Worm (Caenorhabditis elegans) whole organism, young adult: ENCODE measurements around the gene gei-13.

Experiments used
- B0019.2 ChIP-seq: fragments of 200-800 bp; sonication (Bioruptor generic); conservative IDR thresholded peaks from 2 replicates; pipeline ENCODE4 v1.3.6; 2022; ENCODE audit warnings: missing genetic modification reagents, missing genetic modification characterization, missing compliant biosample characterization
- B0035.1 ChIP-seq: sonication (generic microtip); optimal IDR thresholded peaks from 2 replicates; lab custom pipeline; 2016; ENCODE audit warnings: missing genetic modification characterization, mild to moderate bottlenecking, missing compliant biosample characterization, missing genotype, missing genetic modification reagents
- B0336.3 ChIP-seq: fragments of 200-800 bp; sonication (Bioruptor generic); IDR thresholded peaks from 2 replicates; pipeline ENCODE4 v1.3.6; 2022; ENCODE audit warnings: missing genetic modification characterization, missing compliant biosample characterization
- C17E4.6 ChIP-seq: fragments of 200-800 bp; sonication (Bioruptor generic); IDR thresholded peaks from 2 replicates; pipeline ENCODE4 v1.3.6; 2022; ENCODE audit warnings: missing genetic modification reagents, missing genetic modification characterization, missing compliant biosample characterization
- F33H1.4 ChIP-seq: fragments of 200-800 bp; sonication (Bioruptor generic); IDR thresholded peaks from 2 replicates; pipeline ENCODE4 v1.3.6; 2022; ENCODE audit warnings: missing genetic modification reagents, missing genetic modification characterization, missing compliant biosample characterization
- F39B2.1 ChIP-seq: fragments of 200-800 bp; sonication (Bioruptor generic); IDR thresholded peaks from 2 replicates; pipeline ENCODE4 v1.3.6; 2022; ENCODE audit warnings: missing genetic modification reagents, missing genetic modification characterization, missing compliant biosample characterization
- F49E8.2 ChIP-seq: sonication (generic microtip); optimal IDR thresholded peaks from 3 replicates; lab custom pipeline; 2017; ENCODE audit warnings: missing genetic modification characterization, mild to moderate bottlenecking, missing compliant biosample characterization, antibody characterized with exemption, moderate library complexity; ENCODE audit not compliant: insufficient read depth
- F52B5.7 ChIP-seq: sonication (generic microtip); optimal IDR thresholded peaks from 2 replicates; lab custom pipeline; 2016; ENCODE audit warnings: mild to moderate bottlenecking, missing genetic modification characterization, missing compliant biosample characterization
- K11D2.4 ChIP-seq: fragments of 200-800 bp; sonication (Bioruptor generic); IDR thresholded peaks from 2 replicates; pipeline ENCODE4 v1.3.6; 2022; ENCODE audit warnings: missing genetic modification reagents, missing genetic modification characterization, missing compliant biosample characterization
- T07F8.4 ChIP-seq: sonication (generic microtip); optimal IDR thresholded peaks from 2 replicates; lab custom pipeline; 2016; ENCODE audit warnings: mild to moderate bottlenecking, missing genetic modification characterization, moderate library complexity, missing compliant biosample characterization
- Y56A3A.18 ChIP-seq: fragments of 200-800 bp; sonication (Bioruptor generic); IDR thresholded peaks from 2 replicates; pipeline ENCODE4 v1.3.6; 2022; ENCODE audit warnings: missing genetic modification reagents, missing genetic modification characterization, missing compliant biosample characterization
- Y67H2A.10 ChIP-seq: fragments of 200-800 bp; sonication (Bioruptor generic); conservative IDR thresholded peaks from 2 replicates; pipeline ENCODE4 v1.3.6; 2022; ENCODE audit warnings: missing genetic modification reagents, missing genetic modification characterization, missing compliant biosample characterization
- ZK185.1 ChIP-seq: sonication (generic microtip); optimal IDR thresholded peaks from 2 replicates; lab custom pipeline; 2016; ENCODE audit warnings: mild to moderate bottlenecking, missing genetic modification characterization, missing compliant biosample characterization; ENCODE audit not compliant: poor library complexity, severe bottlenecking
- aptf-2 ChIP-seq: fragments of 200-800 bp; sonication (Bioruptor generic); conservative IDR thresholded peaks from 2 replicates; pipeline ENCODE4 v1.3.6; 2022; ENCODE audit warnings: missing genetic modification reagents, missing genetic modification characterization, missing compliant biosample characterization
- athp-1 ChIP-seq: sonication (generic microtip); optimal IDR thresholded peaks from 2 replicates; lab custom pipeline; 2017; ENCODE audit warnings: mild to moderate bottlenecking, missing genetic modification characterization, missing compliant biosample characterization
- ccch-3 ChIP-seq: fragments of 200-800 bp; sonication (Bioruptor generic); optimal IDR thresholded peaks from 2 replicates; lab custom pipeline; 2018; ENCODE audit warnings: mild to moderate bottlenecking, missing genetic modification characterization, missing compliant biosample characterization
- cebp-1 ChIP-seq, 2 experiments: fragments of 200-800 bp in 1 of 2; sonication (Bioruptor generic) in 1 of 2; sonication (generic microtip) in 1 of 2; IDR thresholded peaks in 1 of 2; optimal IDR thresholded peaks in 1 of 2; 2 replicates each; pipeline versions ENCODE4 v1.3.6 to Lab custom; 2017 to 2022; ENCODE audit warnings: missing compliant biosample characterization in 2 of 2, missing genetic modification characterization in 2 of 2, mild to moderate bottlenecking in 1 of 2, missing genetic modification reagents in 1 of 2, moderate library complexity in 1 of 2
- ceh-100 ChIP-seq: fragments of 200-800 bp; sonication (Bioruptor generic); IDR thresholded peaks from 2 replicates; pipeline ENCODE4 v1.3.6; 2022; ENCODE audit warnings: missing genetic modification reagents, missing genetic modification characterization, missing compliant biosample characterization
- ceh-79 ChIP-seq: sonication (generic microtip); optimal IDR thresholded peaks from 2 replicates; lab custom pipeline; 2017; ENCODE audit warnings: mild to moderate bottlenecking, missing genetic modification characterization, missing compliant biosample characterization
- efl-1 ChIP-seq: fragments of 150-350 bp; optimal IDR thresholded peaks from 2 replicates; lab custom pipeline; 2014; ENCODE audit warnings: missing biosample characterization, missing genetic modification reagents, missing genetic modification characterization
- egl-44 ChIP-seq: fragments of 200-800 bp; sonication (Bioruptor generic); IDR thresholded peaks from 2 replicates; pipeline ENCODE4 v1.3.6; 2022; ENCODE audit warnings: missing genetic modification reagents, missing genetic modification characterization, missing compliant biosample characterization
- egrh-3 ChIP-seq: fragments of 200-800 bp; sonication (Bioruptor generic); IDR thresholded peaks from 2 replicates; pipeline ENCODE4 v1.3.6; 2022; ENCODE audit warnings: missing genetic modification reagents, missing genetic modification characterization, missing compliant biosample characterization
- him-1 ChIP-seq: sonication (generic microtip); optimal IDR thresholded peaks from 2 replicates; lab custom pipeline; 2016; ENCODE audit warnings: missing genotype, missing genetic modification reagents, missing genetic modification characterization, missing compliant biosample characterization
- hlh-12 ChIP-seq: sonication (generic microtip); optimal IDR thresholded peaks from 2 replicates; lab custom pipeline; 2016; ENCODE audit warnings: missing genetic modification characterization, missing compliant biosample characterization
- hmg-20 ChIP-seq: fragments of 200-800 bp; sonication (Bioruptor generic); IDR thresholded peaks from 2 replicates; pipeline ENCODE4 v1.3.6; 2022; ENCODE audit warnings: missing genetic modification reagents, missing genetic modification characterization, missing compliant biosample characterization
- hsf-1 ChIP-seq: fragments of 200-800 bp; sonication (Bioruptor generic); IDR thresholded peaks from 2 replicates; pipeline ENCODE4 v1.3.6; 2022; ENCODE audit warnings: missing genetic modification reagents, missing genetic modification characterization, missing compliant biosample characterization
- let-526 ChIP-seq: fragments of 200-800 bp; sonication (Bioruptor generic); IDR thresholded peaks from 2 replicates; pipeline ENCODE4 v1.3.6; 2022; ENCODE audit warnings: missing genetic modification reagents, missing genetic modification characterization, missing compliant biosample characterization
- let-607 ChIP-seq, 2 experiments: fragments of 200-800 bp in 1 of 2; sonication (Bioruptor generic) in 1 of 2; sonication (generic microtip) in 1 of 2; optimal IDR thresholded peaks; 2 replicates each; lab custom pipeline; 2016 to 2018; ENCODE audit warnings: mild to moderate bottlenecking in 2 of 2, missing compliant biosample characterization in 2 of 2, missing genetic modification characterization in 2 of 2, moderate library complexity in 2 of 2, missing genotype in 1 of 2
- lin-26 ChIP-seq: fragments of 200-800 bp; sonication (Bioruptor generic); IDR thresholded peaks from 2 replicates; pipeline ENCODE4 v1.3.6; 2022; ENCODE audit warnings: missing genetic modification reagents, missing genetic modification characterization, missing compliant biosample characterization
- lin-40 ChIP-seq: sonication (generic microtip); optimal IDR thresholded peaks from 2 replicates; lab custom pipeline; 2016; ENCODE audit warnings: missing genetic modification characterization, mild to moderate bottlenecking, missing compliant biosample characterization, missing genotype, missing genetic modification reagents
- lsy-27 ChIP-seq: sonication (generic microtip); optimal IDR thresholded peaks from 2 replicates; lab custom pipeline; 2017; ENCODE audit warnings: missing genetic modification characterization, mild to moderate bottlenecking, missing compliant biosample characterization, antibody characterized with exemption, missing genotype, borderline replicate concordance; ENCODE audit not compliant: insufficient read depth
- madf-8 ChIP-seq: fragments of 200-800 bp; sonication (Bioruptor generic); conservative IDR thresholded peaks from 2 replicates; pipeline ENCODE4 v1.3.6; 2022; ENCODE audit warnings: missing genetic modification reagents, missing genetic modification characterization, missing compliant biosample characterization
- nfya-1 ChIP-seq: sonication (generic microtip); optimal IDR thresholded peaks from 2 replicates; lab custom pipeline; 2017; ENCODE audit warnings: antibody characterized with exemption, missing compliant biosample characterization, missing genetic modification characterization, borderline replicate concordance; ENCODE audit not compliant: insufficient read depth
- nfyb-1 ChIP-seq: fragments of 200-800 bp; sonication (Bioruptor generic); IDR thresholded peaks from 2 replicates; pipeline ENCODE4 v1.3.6; 2022; ENCODE audit warnings: missing genetic modification reagents, missing genetic modification characterization, missing compliant biosample characterization
- nhr-27 ChIP-seq: fragments of 200-800 bp; sonication (Bioruptor generic); optimal IDR thresholded peaks from 2 replicates; lab custom pipeline; 2018; ENCODE audit warnings: mild to moderate bottlenecking, missing genetic modification characterization, moderate library complexity, missing compliant biosample characterization
- nhr-80 ChIP-seq: sonication (generic microtip); optimal IDR thresholded peaks from 2 replicates; lab custom pipeline; 2016; ENCODE audit warnings: missing genetic modification characterization, missing compliant biosample characterization
- nhr-90 ChIP-seq: sonication (generic microtip); optimal IDR thresholded peaks from 2 replicates; lab custom pipeline; 2016; ENCODE audit warnings: missing genotype, mild to moderate bottlenecking, missing genetic modification characterization, missing compliant biosample characterization
- pbrm-1 ChIP-seq: fragments of 200-800 bp; sonication (Bioruptor generic); IDR thresholded peaks from 2 replicates; pipeline ENCODE4 v1.3.6; 2022; ENCODE audit warnings: missing genetic modification reagents, missing genetic modification characterization, missing compliant biosample characterization
- sea-2 ChIP-seq: fragments of 200-800 bp; sonication (Bioruptor generic); IDR thresholded peaks from 2 replicates; pipeline ENCODE4 v1.3.6; 2022; ENCODE audit warnings: missing genetic modification characterization, missing compliant biosample characterization
- snpc-1.1 ChIP-seq: sonication (generic microtip); optimal IDR thresholded peaks from 2 replicates; lab custom pipeline; 2017; ENCODE audit warnings: missing genetic modification characterization, mild to moderate bottlenecking, missing compliant biosample characterization, antibody characterized with exemption, moderate library complexity, missing genotype, missing genetic modification reagents; ENCODE audit not compliant: insufficient read depth
- snpc-1.3 ChIP-seq: sonication (generic microtip); optimal IDR thresholded peaks from 2 replicates; lab custom pipeline; 2017; ENCODE audit warnings: missing genetic modification characterization, mild to moderate bottlenecking, missing compliant biosample characterization, antibody characterized with exemption, moderate library complexity, missing genotype, missing genetic modification reagents; ENCODE audit not compliant: insufficient read depth
- xnd-1 ChIP-seq: sonication (generic microtip); optimal IDR thresholded peaks from 2 replicates; lab custom pipeline; 2016; ENCODE audit warnings: missing genotype, missing genetic modification reagents, missing genetic modification characterization, missing compliant biosample characterization
- ztf-22 ChIP-seq: fragments of 200-800 bp; sonication (Bioruptor generic); optimal IDR thresholded peaks from 2 replicates; lab custom pipeline; 2018; ENCODE audit warnings: mild to moderate bottlenecking, missing genetic modification characterization, moderate library complexity, missing compliant biosample characterization
- ztf-26 ChIP-seq: sonication (generic microtip); optimal IDR thresholded peaks from 2 replicates; lab custom pipeline; 2017; ENCODE audit warnings: missing genetic modification characterization, missing compliant biosample characterization
- ztf-28 ChIP-seq: fragments of 200-800 bp; sonication (Bioruptor generic); IDR thresholded peaks from 2 replicates; pipeline ENCODE4 v1.3.6; 2022; ENCODE audit warnings: missing genetic modification reagents, missing genetic modification characterization, missing compliant biosample characterization
- ztf-6 ChIP-seq: fragments of 200-800 bp; sonication (Bioruptor generic); IDR thresholded peaks from 2 replicates; pipeline ENCODE4 v1.3.6; 2022; ENCODE audit warnings: missing genetic modification reagents, missing genetic modification characterization, missing compliant biosample characterization

Gene gei-13

DNA sequence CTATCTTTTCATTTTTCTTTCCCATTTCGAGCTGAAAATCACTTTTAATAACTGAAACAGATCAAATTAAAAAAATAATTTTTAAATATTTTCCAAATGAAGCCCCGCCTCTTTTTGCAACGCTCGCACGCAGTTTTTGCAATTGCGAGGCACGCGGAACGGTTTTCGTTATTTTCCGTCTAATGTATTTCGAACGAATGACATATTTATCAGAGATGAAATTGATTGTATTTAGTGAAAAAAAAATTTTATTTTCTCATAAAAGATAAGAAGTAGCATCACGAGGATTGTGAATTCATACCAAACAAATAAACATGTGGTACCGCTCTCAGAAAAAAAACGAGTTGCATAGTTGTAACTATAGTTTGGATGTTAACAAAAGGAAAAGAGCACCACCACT is 7.1 kb downstream of the gei-13 start, which contains the start of gene rpac-19 (continued):
- TF ChIP-seq egl-44 (GFP tag; lab: Robert Waterston, UW) (peak; percentile 83), madf-8 (peak; percentile 32), athp-1 (peak; percentile 83), F49E8.2 (tag; lab: Kevin White, UChicago) (peak; percentile 44), hlh-12 (no peak), ZK185.1 (tag; lab: Kevin White, UChicago) (peak; percentile 81), B0336.3 (GFP tag; lab: Robert Waterston, UW) (peak; percentile 76), snpc-1.1 (tag; lab: Kevin White, UChicago) (peak; percentile 67), F33H1.4 (GFP tag; lab: Robert Waterston, UW) (peak; percentile 66), cebp-1 (GFP tag; IDR thresholded peaks at IDR 0.05; lab: Robert Waterston, UW) (0 out of 2 replicates have a peak, but pooled peaks have one; percentile 51), cebp-1 (tag; optimal IDR thresholded peaks at IDR 0.05; lab: Kevin White, UChicago) (peak; percentile 83), ccch-3 (GFP tag; lab: Kevin White, UChicago) (no peak), lin-40 (tag; lab: Kevin White, UChicago) (peak; percentile 58), ceh-100 (GFP tag; lab: Robert Waterston, UW) (peak; percentile 51; the same call in 1 of the 2 replicates), C17E4.6 (GFP tag; lab: Robert Waterston, UW) (peak; percentile 48; the same call in 1 of the 2 replicates), B0035.1 (peak; percentile 13), nhr-90 (tag; lab: Kevin White, UChicago) (peak; percentile 28), xnd-1 (peak; percentile 58), hsf-1 (GFP tag; lab: Robert Waterston, UW) (peak; percentile 80), ceh-79 (peak; percentile 85), Y67H2A.10 (GFP tag; lab: Robert Waterston, UW) (peak; percentile 35; the same call in 1 of the 2 replicates), hmg-20 (GFP tag; lab: Robert Waterston, UW) (no peak), egrh-3 (GFP tag; lab: Robert Waterston, UW) (no peak), K11D2.4 (GFP tag; lab: Robert Waterston, UW) (peak; percentile 33; the same call in 1 of the 2 replicates), efl-1 (GFP tag; lab: Kevin White, UChicago) (peak; percentile 42), aptf-2 (GFP tag; lab: Robert Waterston, UW) (0 out of 2 replicates have a peak, but pooled peaks have one; percentile 31), lin-26 (GFP tag; lab: Robert Waterston, UW) (0 out of 2 replicates have a peak, but pooled peaks have one; percentile 43), T07F8.4 (tag; lab: Kevin White, UChicago) (peak; percentile 30), ztf-28 (GFP tag; lab: Robert Waterston, UW) (no peak), F39B2.1 (GFP tag; lab: Robert Waterston, UW) (no peak), F52B5.7 (peak; percentile 65), let-607 (tag; optimal IDR thresholded peaks at IDR 0.05; lab: Kevin White, UChicago) (peak; percentile 32 to 78), nhr-80 (tag; lab: Kevin White, UChicago) (peak; percentile 62), ztf-6 (GFP tag; lab: Robert Waterston, UW) (no peak), sea-2 (GFP tag; lab: Robert Waterston, UW) (no peak), lsy-27 (tag; lab: Kevin White, UChicago) (no peak), pbrm-1 (GFP tag; lab: Robert Waterston, UW) (peak; percentile 85), ztf-22 (GFP tag; lab: Kevin White, UChicago) (peak; percentile 34), Y56A3A.18 (GFP tag; lab: Robert Waterston, UW) (no peak), let-526 (peak; percentile 53; the same call in 1 of the 2 replicates), nfya-1 (tag; lab: Kevin White, UChicago) (no peak), ztf-26 (peak; percentile 76), nhr-27 (tag; lab: Kevin White, UChicago) (no peak), snpc-1.3 (peak; percentile 53), nfyb-1 (peak; percentile 83; the same call in 1 of the 2 replicates), him-1 (peak; percentile 6), B0019.2 (GFP tag; lab: Robert Waterston, UW) (no peak)
